Worm (Caenorhabditis elegans) whole organism, L1 larva: ENCODE data around the gene ZK1073.2.

Experiments
- aly-2 ChIP-seq: fragments of 150-350 bp; optimal IDR thresholded peaks from 2 replicates; lab custom pipeline; 2014; ENCODE audit warnings: missing biosample characterization, missing genetic modification characterization
- efl-1 ChIP-seq, 4 experiments: fragments of 150-350 bp; optimal IDR thresholded peaks in 3 of 4; peaks in 1 of 4; 1 replicate in 1 of 4; 2 replicates in 3 of 4; lab custom pipeline; 2014; ENCODE audit warnings: missing biosample characterization in 2 of 4, missing genetic modification characterization in 2 of 4, missing genetic modification reagents in 2 of 4
- fkh-10 ChIP-seq: sonication (generic microtip); optimal IDR thresholded peaks from 2 replicates; lab custom pipeline; 2017; ENCODE audit warnings: missing biosample characterization, missing genetic modification reagents, missing genetic modification characterization
- lin-15B ChIP-seq: fragments of 150-350 bp; sonication (generic microtip); optimal IDR thresholded peaks from 3 replicates; lab custom pipeline; 2014; ENCODE audit warnings: missing biosample characterization, missing genetic modification characterization
- mep-1 ChIP-seq: fragments of 150-350 bp; optimal IDR thresholded peaks from 2 replicates; lab custom pipeline; 2014; ENCODE audit warnings: missing biosample characterization, missing genetic modification characterization
- nhr-77 ChIP-seq: fragments of 150-350 bp; optimal IDR thresholded peaks from 2 replicates; lab custom pipeline; 2014; ENCODE audit warnings: missing biosample characterization, missing genetic modification characterization
- unc-30 ChIP-seq: sonication (generic microtip); optimal IDR thresholded peaks from 2 replicates; lab custom pipeline; 2017; ENCODE audit warnings: missing biosample characterization, missing genetic modification characterization

DNA sequence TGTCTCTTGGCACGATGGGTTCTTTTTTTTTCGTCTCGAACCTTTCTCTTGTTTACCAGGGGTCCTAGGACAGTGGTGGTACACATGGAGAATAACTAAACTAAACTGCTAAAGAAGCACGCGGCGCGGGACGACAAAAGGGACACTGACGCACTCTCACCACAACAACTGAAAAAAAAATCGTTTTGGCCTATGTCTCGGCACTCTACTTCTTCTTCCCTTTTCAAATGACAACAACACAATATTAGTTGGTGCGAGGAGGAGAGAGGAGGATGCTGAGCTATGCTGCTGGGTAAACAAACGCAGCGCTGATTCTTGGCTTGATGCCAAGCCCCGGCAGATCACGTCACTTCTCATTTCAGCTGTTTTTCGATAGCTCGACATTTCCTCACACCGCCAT, 41.7 kb downstream of the ZK1073.2 start:
- TF ChIP-seq mep-1 (tag; lab: Kevin White, UChicago) (no peak), nhr-77 (tag; lab: Kevin White, UChicago) (peak; percentile 15), unc-30 (no peak), aly-2 (tag; lab: Kevin White, UChicago) (no peak), efl-1 (optimal IDR thresholded peaks at IDR 0.05; lab: Kevin White, UChicago) (no peak), efl-1 (GFP tag; optimal IDR thresholded peaks at IDR 0.05 in 1 of 2; lab: Kevin White, UChicago) (no peak), fkh-10 (GFP tag; lab: Kevin White, UChicago) (no peak), lin-15B (tag; lab: Kevin White, UChicago) (no peak)
